Worm (Caenorhabditis elegans): ENCODE data around the gene str-136.

- TF ChIP-seq T22C8.4 (GFP tag; IDR thresholded peaks at IDR 0.05) (no peak), ref-1 (GFP tag; conservative IDR thresholded peaks at IDR 0.05) (no peak), cog-1 (tag; optimal IDR thresholded peaks at IDR 0.05) (no peak), flt-1 (GFP tag; IDR thresholded peaks at IDR 0.05) (no peak), ztf-23 (GFP tag; IDR thresholded peaks at IDR 0.05) (no peak), ztf-29 (GFP tag; IDR thresholded peaks at IDR 0.05) (no peak), tab-1 (GFP tag; IDR thresholded peaks at IDR 0.05) (no peak)
Measured at ce11 chrV:8281646-8282045, 2.9 kb upstream of the str-136 start.

Measured in whole organism, midembryonic.